Fruit fly (Drosophila melanogaster) whole organism, larva: ENCODE measurements around the gene Vha68-2.

Experiments used
- noc ChIP-seq: fragments of 200-800 bp; sonication (Bioruptor generic); optimal IDR thresholded peaks from 3 replicates; lab custom pipeline; 2019; ENCODE audit warnings: missing biosample characterization, mild to moderate bottlenecking, missing genetic modification characterization, moderate library complexity

The Vha68-2 gene

DNA sequence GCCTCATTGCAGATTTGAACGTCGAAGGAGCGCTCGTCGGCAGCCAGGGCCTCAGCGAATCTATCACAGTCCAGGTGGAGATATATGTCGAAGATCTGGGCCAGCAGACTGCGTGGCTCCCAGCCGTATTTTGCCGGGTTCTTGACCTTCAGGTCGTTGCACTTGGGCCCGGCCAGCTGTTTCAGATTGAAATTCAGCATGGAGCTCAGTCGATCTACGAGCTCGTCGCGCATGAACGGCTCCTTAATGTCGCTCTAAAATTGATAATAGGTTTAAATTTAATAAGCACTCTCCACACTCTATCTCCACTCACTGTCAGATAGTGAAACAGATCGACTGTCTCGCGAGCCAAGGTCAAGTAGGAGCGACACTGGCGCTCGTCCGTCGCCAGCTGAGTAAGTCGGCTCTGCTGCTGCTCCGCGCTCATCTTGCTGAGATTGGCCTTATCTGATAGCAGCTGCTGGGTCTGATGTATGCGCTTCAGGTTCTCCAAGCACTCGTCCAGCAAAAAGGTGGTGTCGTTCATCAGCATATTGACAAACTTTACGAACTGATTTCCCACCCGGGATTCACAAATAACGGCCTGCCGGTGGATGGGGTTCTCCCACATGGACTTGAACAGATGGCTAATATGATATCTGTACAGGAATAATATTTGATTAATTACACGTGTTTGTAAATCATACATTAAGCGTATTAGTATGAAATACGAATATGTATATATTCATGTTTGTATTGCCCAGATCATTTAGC lies 40.1 kb downstream of the Vha68-2 start:
- TF ChIP-seq noc (tag; lab: Kevin White, UChicago), result no peak

DNA sequence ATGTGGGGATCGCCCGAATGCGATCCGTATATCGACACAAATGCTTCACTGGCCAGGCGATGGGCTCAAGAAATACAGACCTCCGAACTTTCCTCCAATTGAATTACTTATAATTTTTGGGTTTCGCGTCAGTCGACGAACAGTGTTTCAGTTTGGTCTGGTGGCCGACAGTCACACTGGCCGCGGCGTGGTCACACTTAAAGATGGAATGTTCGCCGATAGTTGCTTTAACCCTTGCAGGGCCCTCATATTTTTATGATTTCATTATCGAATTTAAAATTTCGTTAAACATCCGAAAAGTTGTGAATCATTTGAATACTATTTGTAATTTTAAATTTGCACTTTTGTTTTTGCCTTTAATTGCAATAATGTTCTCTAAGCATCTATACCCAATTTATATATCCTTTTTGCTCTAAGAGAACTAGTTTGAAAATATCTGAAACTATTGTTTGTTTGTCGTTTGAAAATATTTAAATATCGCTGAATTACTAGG lies 44.9 kb downstream of the Vha68-2 start, which contains the start of gene Ube4B:
Gene Ube4B, minus strand, starts transcription at position 443 of the 493 bp plus-strand sequence.
- no peak for TF ChIP-seq noc (tag; lab: Kevin White, UChicago)

DNA sequence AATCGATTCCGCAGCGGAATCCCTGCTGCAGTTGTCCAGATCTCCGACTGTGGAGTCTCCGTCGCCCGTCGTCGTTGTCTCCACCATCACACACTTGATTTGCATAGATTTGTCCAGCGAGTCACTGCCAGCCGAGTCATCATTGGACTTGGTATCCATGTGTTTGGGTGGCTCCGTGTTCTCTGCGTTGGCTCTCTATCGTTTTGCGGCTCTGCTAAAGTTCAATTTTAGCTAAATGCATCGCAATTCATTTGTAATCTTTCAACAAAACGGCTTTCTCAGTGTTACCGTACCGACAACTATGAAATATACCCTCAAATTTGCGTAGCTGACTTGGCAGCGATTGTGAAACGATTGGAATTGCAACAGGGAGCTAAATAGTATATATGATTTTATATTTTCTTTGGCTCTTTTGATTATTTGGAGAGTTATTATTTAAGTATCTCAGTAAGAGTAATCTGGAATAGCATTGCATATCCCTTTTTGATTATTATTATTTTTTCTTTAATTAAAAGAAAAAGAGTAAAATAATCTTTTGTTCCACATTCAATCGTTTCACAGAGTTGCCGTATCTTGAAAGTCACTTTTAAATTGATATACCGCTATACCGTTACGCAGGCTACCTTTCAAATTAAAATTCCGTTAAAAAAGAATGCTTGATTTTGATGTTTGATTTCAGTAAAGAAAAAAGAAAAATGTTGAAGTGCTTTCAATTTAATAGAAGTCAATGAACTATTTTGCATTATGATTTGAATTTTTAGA lies 47.1 kb downstream of the Vha68-2 start, which contains the start of gene CG9933:
Gene CG9933, minus strand, starts transcription at position 293 of the 762 bp plus-strand sequence.
- TF ChIP-seq noc (tag; lab: Kevin White, UChicago), result no peak
